Worm (Caenorhabditis elegans) whole organism, L4 larva: ENCODE data around the gene ZK792.5.

Source experiments
- attf-4 ChIP-seq: sonication (generic microtip); optimal IDR thresholded peaks from 3 replicates; lab custom pipeline; 2017; ENCODE audit warnings: missing biosample characterization, missing genetic modification characterization
- ceh-62 ChIP-seq: sonication (generic microtip); optimal IDR thresholded peaks from 2 replicates; lab custom pipeline; 2017; ENCODE audit warnings: missing biosample characterization, missing genetic modification characterization
- dve-1 ChIP-seq: sonication (generic microtip); optimal IDR thresholded peaks from 2 replicates; lab custom pipeline; 2017; ENCODE audit warnings: antibody characterized with exemption, mild to moderate bottlenecking, missing genetic modification characterization, missing compliant biosample characterization; ENCODE audit not compliant: insufficient read depth
- egl-27 ChIP-seq: sonication (generic microtip); optimal IDR thresholded peaks from 3 replicates; lab custom pipeline; 2017; ENCODE audit warnings: missing biosample characterization, missing genetic modification reagents, missing genetic modification characterization
- lsy-2 ChIP-seq, 2 experiments: fragments of 150-350 bp in 1 of 2; sonication (generic microtip) in 1 of 2; optimal IDR thresholded peaks; 2 replicates each; lab custom pipeline; 2014 to 2017; ENCODE audit warnings: missing biosample characterization in 2 of 2, missing genetic modification characterization in 2 of 2
- mep-1 ChIP-seq: fragments of 150-350 bp; sonication (generic microtip); optimal IDR thresholded peaks from 3 replicates; lab custom pipeline; 2014; ENCODE audit warnings: missing biosample characterization, missing genetic modification characterization
- skn-1 ChIP-seq: fragments of 150-350 bp; optimal IDR thresholded peaks from 2 replicates; lab custom pipeline; 2014; ENCODE audit warnings: missing biosample characterization, missing genetic modification characterization
- snpc-4 ChIP-seq: fragments of 150-350 bp; optimal IDR thresholded peaks from 2 replicates; lab custom pipeline; 2014; ENCODE audit warnings: missing biosample characterization, missing genetic modification characterization
- spr-1 ChIP-seq: sonication (generic microtip); optimal IDR thresholded peaks from 2 replicates; lab custom pipeline; 2016; ENCODE audit warnings: mild to moderate bottlenecking, missing genetic modification characterization, missing compliant biosample characterization
- unc-39 ChIP-seq: sonication (generic microtip); optimal IDR thresholded peaks from 2 replicates; lab custom pipeline; 2017; ENCODE audit warnings: missing biosample characterization, missing genetic modification characterization
- zip-11 ChIP-seq: fragments of 200-800 bp; sonication (Bioruptor generic); IDR thresholded peaks from 2 replicates; pipeline ENCODE4 v1.3.6; 2022; ENCODE audit warnings: missing genetic modification characterization, missing compliant biosample characterization
- ztf-11 ChIP-seq: fragments of 150-350 bp; optimal IDR thresholded peaks from 2 replicates; lab custom pipeline; 2014; ENCODE audit warnings: missing biosample characterization, missing genetic modification characterization

DNA sequence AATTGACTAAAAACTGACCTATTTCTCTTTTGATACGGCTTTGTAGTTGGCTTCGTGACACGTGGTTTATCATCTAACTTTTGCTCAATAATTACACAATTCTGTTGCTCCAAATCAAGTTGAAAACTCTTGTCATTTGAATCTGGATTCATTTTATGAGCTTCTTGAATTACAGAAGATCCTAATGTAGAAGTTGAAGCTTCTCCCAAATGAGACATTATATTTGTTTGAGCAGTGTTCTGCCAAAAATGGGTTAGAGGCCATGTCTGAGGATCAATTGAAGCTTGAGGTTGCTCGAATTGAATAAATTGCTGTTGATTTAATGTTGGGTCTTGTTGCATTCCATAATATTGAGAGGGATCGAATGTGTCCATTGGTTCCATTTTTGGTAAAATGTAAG is 9.6 kb upstream of the ZK792.5 start:
- TF ChIP-seq unc-39 (tag; lab: Kevin White, UChicago) (no peak), skn-1 (tag; lab: Kevin White, UChicago) (no peak), dve-1 (no peak), zip-11 (GFP tag; lab: Robert Waterston, UW) (no peak), lsy-2 (tag; optimal IDR thresholded peaks at IDR 0.05; lab: Kevin White, UChicago) (no peak), attf-4 (tag; lab: Kevin White, UChicago) (no peak), mep-1 (no peak), snpc-4 (tag; lab: Kevin White, UChicago) (no peak), egl-27 (tag; lab: Kevin White, UChicago) (no peak), ztf-11 (tag; lab: Kevin White, UChicago) (no peak), spr-1 (tag; lab: Kevin White, UChicago) (no peak), ceh-62 (tag; lab: Kevin White, UChicago) (no peak)
